Fruit fly (Drosophila melanogaster) S2 (cell line): ENCODE data around the gene CG9168.

Experiments
- CG8478 ChIP-seq: fragments of >200 bp; optimal IDR thresholded peaks from 2 replicates; lab custom pipeline; 2018
- CTCF ChIP-seq, 2 experiments: fragments of >200 bp; optimal IDR thresholded peaks; 2 replicates each; lab custom pipeline; 2018

DNA sequence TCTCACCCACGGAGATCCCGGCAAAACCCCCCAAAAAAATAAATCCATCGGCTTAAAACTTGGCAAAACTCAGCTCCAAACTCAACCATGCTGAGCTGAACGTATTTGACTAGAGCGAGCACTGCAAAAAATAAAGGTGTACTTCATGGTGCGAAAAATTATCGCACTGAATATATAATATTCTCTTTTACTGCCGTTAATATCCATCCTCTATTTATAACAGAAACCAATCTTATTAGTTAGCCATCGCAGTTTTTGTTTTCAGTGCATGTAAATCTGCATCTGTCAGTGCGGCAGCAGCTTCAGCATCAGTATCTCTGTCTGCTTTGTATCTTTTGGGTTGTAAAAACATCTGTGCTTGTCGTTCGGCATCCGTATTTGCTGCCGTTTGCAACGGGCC is 39.9 kb upstream of the CG9168 start:
- TF ChIP-seq CG8478 (lab: Kevin White, UChicago) (no peak), CTCF (optimal IDR thresholded peaks at IDR 0.05; lab: Kevin White, UChicago) (no peak)
